Worm (Caenorhabditis elegans): Measurements from ENCODE around the gene F42G4.7.
A peak's percentile ranks its signal among the peaks of the same experiment; 100 is the strongest.

ce11 chrII:13085951-13086350 lies 38.9 kb upstream of the F42G4.7 start:
- TF ChIP-seq unc-62 (GFP tag; optimal IDR thresholded peaks at IDR 0.05 in 1 of 2) (peak in 1 of 2 experiments; percentile 80), unc-62 (tag; optimal IDR thresholded peaks at IDR 0.05) (no peak), fos-1 (tag; optimal IDR thresholded peaks at IDR 0.05) (no peak), mes-2 (tag; optimal IDR thresholded peaks at IDR 0.05; ENCODE audit: poor library complexity, severe bottlenecking) (no peak), aly-2 (tag; optimal IDR thresholded peaks at IDR 0.05) (no peak), dpl-1 (GFP tag; optimal IDR thresholded peaks at IDR 0.05) (no peak), nhr-11 (tag; optimal IDR thresholded peaks at IDR 0.05) (no peak), lin-13 (GFP tag; optimal IDR thresholded peaks at IDR 0.05) (no peak), lim-7 (GFP tag; IDR thresholded peaks at IDR 0.05) (no peak), ztf-11 (tag; optimal IDR thresholded peaks at IDR 0.05) (no peak), zip-2 (tag; optimal IDR thresholded peaks at IDR 0.05) (no peak), vab-7 (GFP tag; IDR thresholded peaks at IDR 0.05) (no peak), D1046.2 (GFP tag; IDR thresholded peaks at IDR 0.05) (no peak), Y48G9A.11 (GFP tag; IDR thresholded peaks at IDR 0.05) (no peak), fkh-10 (GFP tag; optimal IDR thresholded peaks at IDR 0.05) (no peak)
